Worm (Caenorhabditis elegans) whole organism, L3 larva: ENCODE measurements around the gene ztf-20.
A peak's percentile ranks its signal among the peaks of the same experiment; 100 is the strongest.

Experiments used
- R02D3.7 ChIP-seq: fragments of 150-350 bp; optimal IDR thresholded peaks from 2 replicates; lab custom pipeline; 2014; ENCODE audit warnings: missing biosample characterization, missing genetic modification characterization
- ZK546.5 ChIP-seq: sonication (generic microtip); optimal IDR thresholded peaks from 2 replicates; lab custom pipeline; 2017; ENCODE audit warnings: missing biosample characterization, missing genetic modification characterization
- aly-2 ChIP-seq: fragments of 150-350 bp; optimal IDR thresholded peaks from 2 replicates; lab custom pipeline; 2014; ENCODE audit warnings: missing biosample characterization, missing genetic modification characterization
- ama-1 ChIP-seq: fragments of 150-350 bp; optimal IDR thresholded peaks from 2 replicates; lab custom pipeline; 2018
- ceh-16 ChIP-seq: sonication (generic microtip); optimal IDR thresholded peaks from 2 replicates; lab custom pipeline; 2017; ENCODE audit warnings: missing biosample characterization, missing genetic modification characterization
- ceh-28 ChIP-seq: fragments of 150-350 bp; optimal IDR thresholded peaks from 2 replicates; lab custom pipeline; 2014; ENCODE audit warnings: missing biosample characterization, missing genetic modification reagents, missing genetic modification characterization
- ceh-82 ChIP-seq: fragments of 150-350 bp; optimal IDR thresholded peaks from 2 replicates; lab custom pipeline; 2014; ENCODE audit warnings: missing biosample characterization, missing genetic modification characterization
- ceh-9 ChIP-seq: sonication (generic microtip); optimal IDR thresholded peaks from 2 replicates; lab custom pipeline; 2018; ENCODE audit warnings: missing biosample characterization, missing genetic modification characterization
- daf-12 ChIP-seq: fragments of 150-350 bp; optimal IDR thresholded peaks from 2 replicates; lab custom pipeline; 2014; ENCODE audit warnings: missing biosample characterization, missing genetic modification reagents, missing genetic modification characterization
- egl-27 ChIP-seq: sonication (generic microtip); optimal IDR thresholded peaks from 4 replicates; lab custom pipeline; 2017; ENCODE audit warnings: missing biosample characterization, missing genetic modification reagents, missing genetic modification characterization
- egl-5 ChIP-seq: fragments of 150-350 bp; optimal IDR thresholded peaks from 2 replicates; lab custom pipeline; 2017; ENCODE audit warnings: missing biosample characterization, missing genetic modification reagents, missing genetic modification characterization, inconsistent platforms
- elt-1 ChIP-seq: fragments of 150-350 bp; optimal IDR thresholded peaks from 2 replicates; lab custom pipeline; 2014; ENCODE audit warnings: missing biosample characterization, missing genetic modification characterization
- elt-2 ChIP-seq: sonication (generic microtip); optimal IDR thresholded peaks from 2 replicates; lab custom pipeline; 2016; ENCODE audit warnings: missing genetic modification reagents, mild to moderate bottlenecking, missing genetic modification characterization, missing compliant biosample characterization
- elt-3 ChIP-seq, 3 experiments: fragments of 150-350 bp in 1 of 3; sonication (generic microtip) in 2 of 3; optimal IDR thresholded peaks; 2 replicates in 2 of 3; 4 replicates in 1 of 3; lab custom pipeline; 2014 to 2017; ENCODE audit warnings: missing biosample characterization in 3 of 3, missing genetic modification characterization in 3 of 3
- eor-1 ChIP-seq, 2 experiments: fragments of 150-350 bp; optimal IDR thresholded peaks; 2 replicates each; lab custom pipeline; 2014 to 2018; ENCODE audit warnings: missing biosample characterization in 2 of 2, missing genetic modification characterization in 2 of 2
- fkh-10 ChIP-seq: sonication (generic microtip); optimal IDR thresholded peaks from 2 replicates; lab custom pipeline; 2017; ENCODE audit warnings: missing biosample characterization, missing genetic modification reagents, missing genetic modification characterization
- fos-1 ChIP-seq: fragments of 150-350 bp; optimal IDR thresholded peaks from 2 replicates; lab custom pipeline; 2014; ENCODE audit warnings: missing biosample characterization, missing genetic modification characterization
- hmg-11 ChIP-seq: sonication (generic microtip); optimal IDR thresholded peaks from 2 replicates; lab custom pipeline; 2016; ENCODE audit warnings: missing genetic modification characterization, missing compliant biosample characterization
- jun-1 ChIP-seq: fragments of 150-350 bp; optimal IDR thresholded peaks from 2 replicates; lab custom pipeline; 2014; ENCODE audit warnings: missing biosample characterization, missing genetic modification reagents, missing genetic modification characterization
- lin-15B ChIP-seq: fragments of 150-350 bp; optimal IDR thresholded peaks from 2 replicates; lab custom pipeline; 2014; ENCODE audit warnings: missing biosample characterization, missing genetic modification characterization
- lsy-12 ChIP-seq: sonication (generic microtip); optimal IDR thresholded peaks from 2 replicates; lab custom pipeline; 2016; ENCODE audit warnings: mild to moderate bottlenecking, missing genetic modification characterization, missing compliant biosample characterization
- mdl-1 ChIP-seq: fragments of 150-350 bp; optimal IDR thresholded peaks from 2 replicates; lab custom pipeline; 2014; ENCODE audit warnings: missing biosample characterization, missing genetic modification characterization
- mml-1 ChIP-seq: fragments of 150-350 bp; sonication (generic microtip); optimal IDR thresholded peaks from 3 replicates; lab custom pipeline; 2014; ENCODE audit warnings: missing biosample characterization, missing genetic modification characterization
- nfya-1 ChIP-seq: sonication (generic microtip); optimal IDR thresholded peaks from 2 replicates; lab custom pipeline; 2017; ENCODE audit warnings: missing genetic modification characterization, mild to moderate bottlenecking, missing compliant biosample characterization, antibody characterized with exemption, moderate library complexity; ENCODE audit not compliant: insufficient read depth
- nhr-11 ChIP-seq: fragments of 150-350 bp; optimal IDR thresholded peaks from 2 replicates; lab custom pipeline; 2014; ENCODE audit warnings: missing biosample characterization, missing genetic modification characterization
- nhr-12 ChIP-seq: fragments of 150-350 bp; optimal IDR thresholded peaks from 2 replicates; lab custom pipeline; 2014; ENCODE audit warnings: missing biosample characterization, missing genetic modification characterization
- nhr-23 ChIP-seq: fragments of 150-350 bp; optimal IDR thresholded peaks from 2 replicates; lab custom pipeline; 2014; ENCODE audit warnings: missing biosample characterization, missing genetic modification reagents, missing genetic modification characterization
- nhr-237 ChIP-seq: fragments of 150-350 bp; optimal IDR thresholded peaks from 2 replicates; lab custom pipeline; 2014; ENCODE audit warnings: missing biosample characterization, missing genetic modification characterization
- nhr-25 ChIP-seq: sonication (generic microtip); optimal IDR thresholded peaks from 2 replicates; lab custom pipeline; 2017; ENCODE audit warnings: missing biosample characterization, missing genetic modification characterization
- nhr-28 ChIP-seq: fragments of 150-350 bp; optimal IDR thresholded peaks from 2 replicates; lab custom pipeline; 2014; ENCODE audit warnings: missing biosample characterization, missing genetic modification characterization
- nhr-43 ChIP-seq: sonication (generic microtip); optimal IDR thresholded peaks from 2 replicates; lab custom pipeline; 2016; ENCODE audit warnings: mild to moderate bottlenecking, missing genetic modification characterization, missing compliant biosample characterization; ENCODE audit not compliant: poor library complexity, severe bottlenecking
- nhr-76 ChIP-seq: fragments of 150-350 bp; sonication (generic microtip); optimal IDR thresholded peaks from 5 replicates; lab custom pipeline; 2014; ENCODE audit warnings: missing biosample characterization, missing genetic modification characterization
- nhr-77 ChIP-seq: fragments of 150-350 bp; optimal IDR thresholded peaks from 2 replicates; lab custom pipeline; 2014; ENCODE audit warnings: missing biosample characterization, missing genetic modification characterization
- pha-4 ChIP-seq: fragments of 150-350 bp; optimal IDR thresholded peaks from 2 replicates; lab custom pipeline; 2014; ENCODE audit warnings: missing biosample characterization, missing genetic modification reagents, missing genetic modification characterization
- pqm-1 ChIP-seq: fragments of 150-350 bp; optimal IDR thresholded peaks from 2 replicates; lab custom pipeline; 2017; ENCODE audit warnings: missing biosample characterization, missing genetic modification characterization, inconsistent platforms
- snpc-4 ChIP-seq: fragments of 150-350 bp; optimal IDR thresholded peaks from 2 replicates; lab custom pipeline; 2014; ENCODE audit warnings: missing biosample characterization, missing genetic modification characterization
- tbx-2 ChIP-seq: sonication (generic microtip); optimal IDR thresholded peaks from 2 replicates; lab custom pipeline; 2016; ENCODE audit warnings: mild to moderate bottlenecking, missing genetic modification characterization, missing compliant biosample characterization
- unc-39 ChIP-seq: sonication (generic microtip); optimal IDR thresholded peaks from 4 replicates; lab custom pipeline; 2017; ENCODE audit warnings: missing biosample characterization, missing genetic modification characterization
- unc-62 ChIP-seq: fragments of 150-350 bp; sonication (generic microtip); optimal IDR thresholded peaks from 4 replicates; lab custom pipeline; 2014; ENCODE audit warnings: missing biosample characterization, missing genetic modification reagents, missing genetic modification characterization
- zag-1 ChIP-seq: fragments of 150-350 bp; optimal IDR thresholded peaks from 2 replicates; lab custom pipeline; 2014; ENCODE audit warnings: missing biosample characterization, missing genetic modification characterization
- ztf-11 ChIP-seq: fragments of 150-350 bp; optimal IDR thresholded peaks from 2 replicates; lab custom pipeline; 2014; ENCODE audit warnings: missing biosample characterization, missing genetic modification characterization
- ztf-4 ChIP-seq: fragments of 150-350 bp; optimal IDR thresholded peaks from 2 replicates; lab custom pipeline; 2014; ENCODE audit warnings: missing biosample characterization, missing genetic modification characterization

The ztf-20 gene

ce11 chrV:18978301-18978700 is 18.3 kb upstream of the ztf-20 start:
- no peak for TF ChIP-seq nhr-76 (tag; lab: Kevin White, UChicago)
- TF ChIP-seq pqm-1: peak; percentile 24
- peak; percentile 75 for TF ChIP-seq elt-2 (tag; lab: Kevin White, UChicago)
- TF ChIP-seq pha-4: peak; percentile 35
- TF ChIP-seq nhr-28 (tag; lab: Kevin White, UChicago): no peak

- TF ChIP-seq zag-1 (tag; lab: Kevin White, UChicago) (no peak), ceh-82 (tag; lab: Kevin White, UChicago) (no peak), nhr-43 (no peak)
- TF ChIP-seq, all 47 proteins: peak for 0
Measured at ce11 chrV:18977876-18978275, 17.9 kb upstream of the ztf-20 start, which contains the start of gene Y39B6A.41. TSS of gene Y39B6A.41 (minus strand) at chrV:18977976.

- TF ChIP-seq pha-4 (peak; percentile 21), pqm-1 (peak; percentile 10), nhr-25 (tag; lab: Kevin White, UChicago) (no peak), elt-2 (tag; lab: Kevin White, UChicago) (peak; percentile 57)
Measured at ce11 chrV:18976539-18976938, 16.6 kb upstream of the ztf-20 start.

- TF ChIP-seq mml-1 (tag; lab: Kevin White, UChicago) (no peak), elt-3 (tag; optimal IDR thresholded peaks at IDR 0.05; lab: Kevin White, UChicago) (no peak), nhr-77 (tag; lab: Kevin White, UChicago) (no peak), nfya-1 (tag; lab: Kevin White, UChicago) (no peak), elt-1 (tag; lab: Kevin White, UChicago) (no peak), lin-15B (no peak), jun-1 (tag; lab: Kevin White, UChicago) (no peak)
- TF ChIP-seq, all 47 proteins: peak for 0
Measured at ce11 chrV:18969590-18970105, 9.7 kb upstream of the ztf-20 start, which contains the start of gene Y39B6A.42. TSS of gene Y39B6A.42 (minus strand) at chrV:18969640.

ce11 chrV:18967479-18968056 is 7.6 kb upstream of the ztf-20 start, which contains the start of gene Y39B6A.43:
TSS of gene Y39B6A.43 (minus strand) at chrV:18967829.
- TF ChIP-seq egl-27 (tag; lab: Kevin White, UChicago) (peak; percentile 79), lin-15B (peak; percentile 98), ZK546.5 (peak; percentile 23), aly-2 (tag; lab: Kevin White, UChicago) (peak; percentile 84), R02D3.7 (tag; lab: Kevin White, UChicago) (peak; percentile 92), tbx-2 (tag; lab: Kevin White, UChicago) (peak; percentile 92), ztf-11 (tag; lab: Kevin White, UChicago) (no peak), ama-1 (lab: Kevin White, UChicago) (peak; percentile 53), nhr-11 (peak; percentile 65), pha-4 (peak; percentile 100), fos-1 (peak; percentile 25), mdl-1 (tag; lab: Kevin White, UChicago) (no peak), daf-12 (tag; lab: Kevin White, UChicago) (no peak), snpc-4 (tag; lab: Kevin White, UChicago) (peak; percentile 86), nhr-25 (tag; lab: Kevin White, UChicago) (peak; percentile 88), fkh-10 (GFP tag; lab: Kevin White, UChicago) (peak; percentile 66), eor-1 (tag; optimal IDR thresholded peaks at IDR 0.05; lab: Kevin White, UChicago) (no peak), unc-39 (tag; lab: Kevin White, UChicago) (peak; percentile 62), ztf-4 (tag; lab: Kevin White, UChicago) (peak; percentile 73), ceh-28 (peak; percentile 95), nhr-28 (tag; lab: Kevin White, UChicago) (peak; percentile 26), nhr-43 (peak; percentile 93), nhr-237 (tag; lab: Kevin White, UChicago) (no peak), hmg-11 (peak; percentile 56), ceh-9 (tag; lab: Kevin White, UChicago) (no peak), mml-1 (tag; lab: Kevin White, UChicago) (no peak), egl-5 (tag; lab: Kevin White, UChicago) (peak; percentile 86), nhr-76 (tag; lab: Kevin White, UChicago) (peak; percentile 68), jun-1 (tag; lab: Kevin White, UChicago) (peak; percentile 95), elt-1 (tag; lab: Kevin White, UChicago) (peak; percentile 52), elt-2 (tag; lab: Kevin White, UChicago) (peak; percentile 88), lsy-12 (tag; lab: Kevin White, UChicago) (peak; percentile 93), nhr-23 (tag; lab: Kevin White, UChicago) (peak; percentile 97), nhr-12 (no peak), ceh-16 (no peak), unc-62 (GFP tag; lab: Kevin White, UChicago) (peak; percentile 86), elt-3 (tag; optimal IDR thresholded peaks at IDR 0.05; lab: Kevin White, UChicago) (peak in 1 of 3 experiments; percentile 83), nfya-1 (tag; lab: Kevin White, UChicago) (peak; percentile 92)
